Fruit fly (Drosophila melanogaster): ENCODE results near the gene Afti.

Afti gene

dm6 chr3R:14373192-14373827 is 46.8 kb upstream of the Afti start (continued):
- peak; percentile 83 for TF ChIP-seq CG13624 (GFP tag; optimal IDR thresholded peaks at IDR 0.05)
- peak; percentile 71 for TF ChIP-seq HmgD (GFP tag; optimal IDR thresholded peaks at IDR 0.05)
- TF ChIP-seq jing (GFP tag; optimal IDR thresholded peaks at IDR 0.05), result peak; percentile 96
- TF ChIP-seq Fer1 (GFP tag; optimal IDR thresholded peaks at IDR 0.05), result peak; percentile 73
- peak; percentile 89 for TF ChIP-seq CG9437 (GFP tag; optimal IDR thresholded peaks at IDR 0.05)
- TF ChIP-seq H15 (GFP tag; IDR thresholded peaks at IDR 0.05), result peak; percentile 89
- peak; percentile 75; the same call in 2 of the 3 replicates for TF ChIP-seq Dbx (GFP tag; IDR thresholded peaks at IDR 0.05)
- TF ChIP-seq zfh1 (GFP tag; IDR thresholded peaks at IDR 0.05), result peak; percentile 88
- peak; percentile 95 for TF ChIP-seq CG1529 (GFP tag; optimal IDR thresholded peaks at IDR 0.05)
- TF ChIP-seq CG34422 (GFP tag; IDR thresholded peaks at IDR 0.05), result peak; percentile 95
- peak; percentile 69 for TF ChIP-seq CG6854 (GFP tag; optimal IDR thresholded peaks at IDR 0.05)
- TF ChIP-seq trh (GFP tag; optimal IDR thresholded peaks at IDR 0.05), result peak; percentile 88
- peak; percentile 68 for TF ChIP-seq CG10959 (GFP tag; IDR thresholded peaks at IDR 0.05)
- TF ChIP-seq CG11085 (GFP tag; IDR thresholded peaks at IDR 0.05), result peak; percentile 86
- peak; percentile 91 for TF ChIP-seq btn (GFP tag; optimal IDR thresholded peaks at IDR 0.05)
- TF ChIP-seq CG34224 (GFP tag; IDR thresholded peaks at IDR 0.05; ENCODE audit: partially characterized antibody), result no peak
- peak; percentile 96 for TF ChIP-seq CG11398 (GFP tag; optimal IDR thresholded peaks at IDR 0.05)
- peak; percentile 59 for TF ChIP-seq scrt (GFP tag; optimal IDR thresholded peaks at IDR 0.05)
- TF ChIP-seq NC2α (GFP tag; optimal IDR thresholded peaks at IDR 0.05), result peak; percentile 94
- TF ChIP-seq TFAM (GFP tag; optimal IDR thresholded peaks at IDR 0.05), result peak; percentile 64
- peak; percentile 76 for TF ChIP-seq Awh (GFP tag; IDR thresholded peaks at IDR 0.05)
- TF ChIP-seq zen2 (GFP tag; IDR thresholded peaks at IDR 0.05; ENCODE audit: partially characterized antibody), result no peak
- TF ChIP-seq CG2875 (GFP tag; optimal IDR thresholded peaks at IDR 0.05), result peak; percentile 91
- peak; percentile 94 for TF ChIP-seq Lim3 (GFP tag; IDR thresholded peaks at IDR 0.05)
- TF ChIP-seq CG31388 (GFP tag; optimal IDR thresholded peaks at IDR 0.05), result peak; percentile 53
- no peak for TF ChIP-seq CG14860 (GFP tag; IDR thresholded peaks at IDR 0.05; ENCODE audit: partially characterized antibody)
- TF ChIP-seq CG9817 (tag; optimal IDR thresholded peaks at IDR 0.05), result peak; percentile 81
- peak; percentile 45 for TF ChIP-seq Neu2 (GFP tag; optimal IDR thresholded peaks at IDR 0.05; ENCODE audit: borderline replicate concordance)
- peak in 1 of 3 experiments; percentile 90 for TF ChIP-seq lola (GFP tag; optimal IDR thresholded peaks at IDR 0.05)
- peak; percentile 80 for TF ChIP-seq caup (GFP tag; optimal IDR thresholded peaks at IDR 0.05; ENCODE audit: severe bottlenecking)
- peak; percentile 95 for TF ChIP-seq lilli (GFP tag; optimal IDR thresholded peaks at IDR 0.05)
- no peak for TF ChIP-seq CG13894 (tag; optimal IDR thresholded peaks at IDR 0.05)
- peak; percentile 95 for TF ChIP-seq shn (GFP tag; optimal IDR thresholded peaks at IDR 0.05)
- peak; percentile 97 for TF ChIP-seq az2 (GFP tag; optimal IDR thresholded peaks at IDR 0.05)
- peak; percentile 87 for TF ChIP-seq ATbp (GFP tag; optimal IDR thresholded peaks at IDR 0.05)
- peak; percentile 96 for TF ChIP-seq CG9609 (GFP tag; optimal IDR thresholded peaks at IDR 0.05)
- peak; percentile 88 for TF ChIP-seq CG6689 (GFP tag; IDR thresholded peaks at IDR 0.05)
- TF ChIP-seq abd-A (tag; optimal IDR thresholded peaks at IDR 0.05), result peak; percentile 94
- no peak for TF ChIP-seq Scr (GFP tag; IDR thresholded peaks at IDR 0.05; ENCODE audit: partially characterized antibody)
- peak; percentile 96 for TF ChIP-seq Antp (GFP tag; optimal IDR thresholded peaks at IDR 0.05)
- peak; percentile 71 for TF ChIP-seq CG11247 (GFP tag; IDR thresholded peaks at IDR 0.05)
- peak; percentile 91 for TF ChIP-seq CG16815 (GFP tag; optimal IDR thresholded peaks at IDR 0.05)
- TF ChIP-seq CG10654 (GFP tag; optimal IDR thresholded peaks at IDR 0.05), result peak; percentile 85
- TF ChIP-seq MTF-1 (GFP tag; optimal IDR thresholded peaks at IDR 0.05; ENCODE audit: borderline replicate concordance), result peak; percentile 50
- TF ChIP-seq usp (GFP tag; optimal IDR thresholded peaks at IDR 0.05), result no peak
- TF ChIP-seq HLH54F (GFP tag; optimal IDR thresholded peaks at IDR 0.05), result peak; percentile 94
- TF ChIP-seq CTCF (GFP tag; optimal IDR thresholded peaks at IDR 0.05), result no peak
- peak; percentile 75 for TF ChIP-seq Side (GFP tag; optimal IDR thresholded peaks at IDR 0.05)
- TF ChIP-seq CG3163 (GFP tag; optimal IDR thresholded peaks at IDR 0.05), result peak; percentile 89
- TF ChIP-seq emc (GFP tag; optimal IDR thresholded peaks at IDR 0.05), result peak; percentile 77

Measured in whole organism, embryonic.